Worm (Caenorhabditis elegans): ENCODE data around the gene srx-29.

- TF ChIP-seq ets-4 (tag; optimal IDR thresholded peaks at IDR 0.05), result no peak
- no peak for TF ChIP-seq fkh-10 (GFP tag; optimal IDR thresholded peaks at IDR 0.05)
- no peak for TF ChIP-seq pha-4 (tag; optimal IDR thresholded peaks at IDR 0.05)
- TF ChIP-seq nhr-11 (tag; optimal IDR thresholded peaks at IDR 0.05), result no peak
Measured at ce11 chrV:15654124-15654523, 43.9 kb downstream of the srx-29 start, which contains the start of gene F53E4.2.
